Worm (Caenorhabditis elegans) whole organism, L4 larva: ENCODE results near the gene enpp-1.
A peak's percentile ranks its signal among the peaks of the same experiment; 100 is the strongest.

Experiments
- D1046.2 ChIP-seq: fragments of 200-800 bp; sonication (Bioruptor generic); IDR thresholded peaks from 2 replicates; pipeline ENCODE4 v1.3.6; 2022; ENCODE audit warnings: missing genetic modification characterization, missing compliant biosample characterization
- F26F4.8 ChIP-seq: fragments of 200-800 bp; sonication (Bioruptor generic); conservative IDR thresholded peaks from 2 replicates; pipeline ENCODE4 v1.3.6; 2022; ENCODE audit warnings: missing genetic modification characterization, missing compliant biosample characterization
- F37D6.2 ChIP-seq: sonication (generic microtip); optimal IDR thresholded peaks from 2 replicates; lab custom pipeline; 2016; ENCODE audit warnings: mild to moderate bottlenecking, missing genetic modification characterization, missing compliant biosample characterization
- F44E2.7 ChIP-seq: fragments of 200-800 bp; sonication (Bioruptor generic); IDR thresholded peaks from 2 replicates; pipeline ENCODE4 v2.1.2; 2022; ENCODE audit warnings: missing genetic modification characterization, missing compliant biosample characterization
- T20F7.1 ChIP-seq: fragments of 200-800 bp; sonication (Bioruptor generic); optimal IDR thresholded peaks from 2 replicates; lab custom pipeline; 2018; ENCODE audit warnings: mild to moderate bottlenecking, missing genetic modification characterization, missing compliant biosample characterization
- T26A8.4 ChIP-seq: fragments of 200-800 bp; sonication (Bioruptor generic); IDR thresholded peaks from 2 replicates; pipeline ENCODE4 v1.3.6; 2022; ENCODE audit warnings: missing genetic modification characterization, missing compliant biosample characterization
- Y5F2A.4 ChIP-seq: fragments of 200-800 bp; sonication (Bioruptor generic); optimal IDR thresholded peaks from 2 replicates; lab custom pipeline; 2018; ENCODE audit warnings: mild to moderate bottlenecking, missing genetic modification characterization, missing compliant biosample characterization
- aly-2 ChIP-seq: sonication (generic microtip); optimal IDR thresholded peaks from 2 replicates; lab custom pipeline; 2018; ENCODE audit warnings: missing biosample characterization, missing genetic modification characterization
- ceh-28 ChIP-seq: fragments of 150-350 bp; optimal IDR thresholded peaks from 2 replicates; lab custom pipeline; 2014; ENCODE audit warnings: missing biosample characterization, missing genetic modification reagents, missing genetic modification characterization
- ceh-32 ChIP-seq: sonication (generic microtip); optimal IDR thresholded peaks from 2 replicates; lab custom pipeline; 2016; ENCODE audit warnings: mild to moderate bottlenecking, missing genetic modification characterization, missing compliant biosample characterization; ENCODE audit not compliant: poor library complexity
- ceh-44 ChIP-seq: fragments of 200-800 bp; sonication (Bioruptor generic); IDR thresholded peaks from 2 replicates; pipeline ENCODE4 v1.3.6; 2022; ENCODE audit warnings: missing genetic modification reagents, missing genetic modification characterization, missing compliant biosample characterization
- ceh-82 ChIP-seq: sonication (generic microtip); optimal IDR thresholded peaks from 2 replicates; lab custom pipeline; 2017; ENCODE audit warnings: missing biosample characterization, missing genetic modification characterization
- ces-1 ChIP-seq: fragments of 150-350 bp; sonication (generic microtip); optimal IDR thresholded peaks from 4 replicates; lab custom pipeline; 2014; ENCODE audit warnings: missing biosample characterization, missing genetic modification reagents, missing genetic modification characterization
- daf-16 ChIP-seq, 3 experiments: sonication (generic microtip); optimal IDR thresholded peaks; 2 replicates each; lab custom pipeline; 2016 to 2017; ENCODE audit warnings: missing genetic modification characterization in 3 of 3, missing genetic modification reagents in 3 of 3, mild to moderate bottlenecking in 2 of 3, missing compliant biosample characterization in 2 of 3, missing biosample characterization in 1 of 3, moderate library complexity in 1 of 3
- daf-8 ChIP-seq: fragments of 200-800 bp; sonication (Bioruptor generic); IDR thresholded peaks from 2 replicates; pipeline ENCODE4 v1.3.6; 2022; ENCODE audit warnings: missing genetic modification characterization, missing compliant biosample characterization
- dmd-6 ChIP-seq: fragments of 200-800 bp; sonication (Bioruptor generic); IDR thresholded peaks from 2 replicates; pipeline ENCODE4 v1.3.6; 2022; ENCODE audit warnings: missing genetic modification reagents, missing genetic modification characterization, missing compliant biosample characterization
- dmd-8 ChIP-seq: fragments of 200-800 bp; sonication (Bioruptor generic); IDR thresholded peaks from 2 replicates; pipeline ENCODE4 v1.3.6; 2022; ENCODE audit warnings: missing genetic modification characterization, missing compliant biosample characterization
- dpl-1 ChIP-seq: fragments of 150-350 bp; optimal IDR thresholded peaks from 2 replicates; lab custom pipeline; 2014; ENCODE audit warnings: missing biosample characterization, missing genetic modification reagents, missing genetic modification characterization
- duxl-1 ChIP-seq: sonication (generic microtip); optimal IDR thresholded peaks from 2 replicates; lab custom pipeline; 2016; ENCODE audit warnings: mild to moderate bottlenecking, missing genetic modification characterization, moderate library complexity, missing compliant biosample characterization; ENCODE audit not compliant: poor library complexity
- dve-1 ChIP-seq: sonication (generic microtip); optimal IDR thresholded peaks from 2 replicates; lab custom pipeline; 2017; ENCODE audit warnings: antibody characterized with exemption, mild to moderate bottlenecking, missing genetic modification characterization, missing compliant biosample characterization; ENCODE audit not compliant: insufficient read depth
- fkh-10 ChIP-seq: fragments of 150-350 bp; optimal IDR thresholded peaks from 2 replicates; lab custom pipeline; 2014; ENCODE audit warnings: missing biosample characterization, missing genetic modification reagents, missing genetic modification characterization
- gei-8 ChIP-seq: fragments of 200-800 bp; sonication (Bioruptor generic); optimal IDR thresholded peaks from 2 replicates; lab custom pipeline; 2018; ENCODE audit warnings: mild to moderate bottlenecking, missing genetic modification characterization, missing compliant biosample characterization
- hif-1 ChIP-seq, 2 experiments: sonication (generic microtip); optimal IDR thresholded peaks; 2 replicates each; lab custom pipeline; 2016 to 2017; ENCODE audit warnings: missing compliant biosample characterization in 2 of 2, missing genetic modification characterization in 2 of 2, missing genetic modification reagents in 2 of 2, missing genotype in 2 of 2, mild to moderate bottlenecking in 1 of 2
- jun-1 ChIP-seq: fragments of 150-350 bp; optimal IDR thresholded peaks from 2 replicates; lab custom pipeline; 2014; ENCODE audit warnings: missing biosample characterization, missing genetic modification reagents, missing genetic modification characterization
- lim-7 ChIP-seq: fragments of 200-800 bp; sonication (Bioruptor generic); IDR thresholded peaks from 2 replicates; pipeline ENCODE4 v1.3.6; 2022; ENCODE audit warnings: missing genetic modification characterization, missing compliant biosample characterization
- lin-13 ChIP-seq: fragments of 150-350 bp; optimal IDR thresholded peaks from 2 replicates; lab custom pipeline; 2014; ENCODE audit warnings: missing biosample characterization, missing genetic modification reagents, missing genetic modification characterization
- madf-5 ChIP-seq, 2 experiments: fragments of 200-800 bp; sonication (Bioruptor generic); IDR thresholded peaks; 2 replicates each; pipeline ENCODE4 v1.3.6; 2022; ENCODE audit warnings: missing compliant biosample characterization in 2 of 2, missing genetic modification characterization in 2 of 2
- madf-9 ChIP-seq: fragments of 200-800 bp; sonication (Bioruptor generic); conservative IDR thresholded peaks from 2 replicates; pipeline ENCODE4 v1.3.6; 2022; ENCODE audit warnings: missing genetic modification reagents, missing genetic modification characterization, missing compliant biosample characterization
- mdl-1 ChIP-seq, 2 experiments: fragments of 150-350 bp in 1 of 2; sonication (generic microtip) in 1 of 2; optimal IDR thresholded peaks; 2 replicates each; lab custom pipeline; 2014 to 2017; ENCODE audit warnings: missing biosample characterization in 2 of 2, missing genetic modification characterization in 2 of 2
- mep-1 ChIP-seq: fragments of 150-350 bp; sonication (generic microtip); optimal IDR thresholded peaks from 3 replicates; lab custom pipeline; 2014; ENCODE audit warnings: missing biosample characterization, missing genetic modification characterization
- mxl-2 ChIP-seq: fragments of 200-800 bp; sonication (Bioruptor generic); conservative IDR thresholded peaks from 2 replicates; pipeline ENCODE4 v1.3.6; 2022; ENCODE audit warnings: missing genetic modification reagents, missing genetic modification characterization, missing compliant biosample characterization
- mxl-3 ChIP-seq: fragments of 200-800 bp; sonication (Bioruptor generic); optimal IDR thresholded peaks from 2 replicates; lab custom pipeline; 2018; ENCODE audit warnings: mild to moderate bottlenecking, missing genetic modification characterization, missing compliant biosample characterization
- nhr-111 ChIP-seq: fragments of 200-800 bp; sonication (Bioruptor generic); optimal IDR thresholded peaks from 2 replicates; lab custom pipeline; 2018; ENCODE audit warnings: mild to moderate bottlenecking, missing genetic modification characterization, missing compliant biosample characterization
- nhr-25 ChIP-seq: sonication (generic microtip); optimal IDR thresholded peaks from 2 replicates; lab custom pipeline; 2017; ENCODE audit warnings: missing genetic modification characterization, mild to moderate bottlenecking, missing compliant biosample characterization, antibody characterized with exemption, moderate library complexity, borderline replicate concordance; ENCODE audit not compliant: insufficient read depth
- nhr-41 ChIP-seq: fragments of 200-800 bp; sonication (Bioruptor generic); IDR thresholded peaks from 2 replicates; pipeline ENCODE4 v1.3.6; 2022; ENCODE audit warnings: missing genetic modification reagents, missing genetic modification characterization, missing compliant biosample characterization
- nhr-6 ChIP-seq: fragments of 150-350 bp; optimal IDR thresholded peaks from 2 replicates; lab custom pipeline; 2014; ENCODE audit warnings: missing biosample characterization, missing genetic modification characterization
- nhr-76 ChIP-seq: fragments of 150-350 bp; optimal IDR thresholded peaks from 2 replicates; lab custom pipeline; 2014; ENCODE audit warnings: missing biosample characterization, missing genetic modification characterization
- nhr-77 ChIP-seq: fragments of 150-350 bp; optimal IDR thresholded peaks from 2 replicates; lab custom pipeline; 2014; ENCODE audit warnings: missing biosample characterization, missing genetic modification characterization
- php-3 ChIP-seq: fragments of 200-800 bp; sonication (Bioruptor generic); IDR thresholded peaks from 2 replicates; pipeline ENCODE4 v1.3.6; 2022; ENCODE audit warnings: missing genetic modification reagents, missing genetic modification characterization, missing compliant biosample characterization
- pqm-1 ChIP-seq: sonication (generic microtip); optimal IDR thresholded peaks from 2 replicates; lab custom pipeline; 2017; ENCODE audit warnings: missing biosample characterization, missing genetic modification characterization
- set-16 ChIP-seq: fragments of 200-800 bp; sonication (Bioruptor generic); IDR thresholded peaks from 2 replicates; pipeline ENCODE4 v1.3.6; 2022; ENCODE audit warnings: missing genetic modification reagents, missing genetic modification characterization, missing compliant biosample characterization
- skn-1 ChIP-seq: fragments of 150-350 bp; optimal IDR thresholded peaks from 2 replicates; lab custom pipeline; 2014; ENCODE audit warnings: missing biosample characterization, missing genetic modification characterization
- snpc-4 ChIP-seq: fragments of 150-350 bp; optimal IDR thresholded peaks from 2 replicates; lab custom pipeline; 2014; ENCODE audit warnings: missing biosample characterization, missing genetic modification characterization
- tra-1 ChIP-seq: fragments of 200-800 bp; sonication (Bioruptor generic); IDR thresholded peaks from 2 replicates; pipeline ENCODE4 v1.3.6; 2022; ENCODE audit warnings: missing genetic modification reagents, missing genetic modification characterization, missing compliant biosample characterization
- unc-130 ChIP-seq: sonication (generic microtip); optimal IDR thresholded peaks from 2 replicates; lab custom pipeline; 2016; ENCODE audit warnings: missing genetic modification reagents, missing genetic modification characterization, missing compliant biosample characterization
- unc-62 ChIP-seq, 3 experiments: fragments of 150-350 bp in 1 of 3; sonication (generic microtip); optimal IDR thresholded peaks in 2 of 3; peaks in 1 of 3; 1 replicate in 1 of 3; 2 replicates in 2 of 3; lab custom pipeline; 2014 to 2017; ENCODE audit warnings: missing biosample characterization in 3 of 3, missing genetic modification characterization in 3 of 3, missing genetic modification reagents in 3 of 3, missing genotype in 1 of 3
- zag-1 ChIP-seq: fragments of 150-350 bp; optimal IDR thresholded peaks from 2 replicates; lab custom pipeline; 2014; ENCODE audit warnings: missing biosample characterization, missing genetic modification characterization
- zfp-2 ChIP-seq: sonication (generic microtip); optimal IDR thresholded peaks from 2 replicates; lab custom pipeline; 2016; ENCODE audit warnings: mild to moderate bottlenecking, missing genetic modification characterization, missing compliant biosample characterization
- zfp-3 ChIP-seq: fragments of 200-800 bp; sonication (Bioruptor generic); conservative IDR thresholded peaks from 2 replicates; pipeline ENCODE4 v1.3.6; 2022; ENCODE audit warnings: missing genetic modification reagents, missing genetic modification characterization, missing compliant biosample characterization

The enpp-1 gene

DNA sequence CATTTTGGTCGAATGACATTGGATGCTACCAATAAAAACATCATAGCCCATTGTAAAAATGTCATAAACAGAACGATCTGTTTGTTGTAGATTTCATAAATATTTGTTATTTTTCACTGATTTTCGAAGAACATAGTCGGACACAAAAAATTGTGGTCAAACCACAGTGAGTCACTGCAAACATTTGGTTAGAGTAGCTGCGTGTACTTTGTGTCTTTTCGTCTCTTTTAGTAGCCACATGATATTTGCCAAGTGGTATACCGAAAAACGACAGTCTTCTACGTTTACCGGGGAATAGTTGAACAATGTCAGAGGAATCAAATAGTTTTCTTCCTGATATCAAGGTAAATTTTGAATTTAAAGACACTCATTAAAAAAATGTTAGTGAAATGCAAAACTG lies 39.5 kb upstream of the enpp-1 start, which contains the start of gene nhr-206 (continued):
- TF ChIP-seq gei-8 (GFP tag; lab: Kevin White, UChicago) (no peak), dpl-1 (GFP tag; lab: Kevin White, UChicago) (no peak), php-3 (no peak), daf-16 (GFP tag; optimal IDR thresholded peaks at IDR 0.05; lab: Kevin White, UChicago) (no peak), daf-16 (tag; optimal IDR thresholded peaks at IDR 0.05; lab: Kevin White, UChicago) (peak; percentile 84), mxl-2 (no peak), dmd-6 (GFP tag; lab: Robert Waterston, UW) (peak; percentile 74), zfp-3 (GFP tag; lab: Robert Waterston, UW) (no peak), zag-1 (tag; lab: Kevin White, UChicago) (no peak), nhr-6 (peak; percentile 79), dve-1 (tag; lab: Kevin White, UChicago) (peak; percentile 51), snpc-4 (no peak), F26F4.8 (GFP tag; lab: Robert Waterston, UW) (no peak), zfp-2 (tag; lab: Kevin White, UChicago) (no peak), nhr-25 (tag; lab: Kevin White, UChicago) (no peak), nhr-111 (GFP tag; lab: Kevin White, UChicago) (no peak), jun-1 (tag; lab: Kevin White, UChicago) (no peak), Y5F2A.4 (GFP tag; lab: Kevin White, UChicago) (no peak), mep-1 (tag; lab: Kevin White, UChicago) (peak; percentile 44), D1046.2 (GFP tag; lab: Robert Waterston, UW) (no peak), duxl-1 (tag; lab: Kevin White, UChicago) (no peak), mxl-3 (GFP tag; lab: Kevin White, UChicago) (peak; percentile 11), F37D6.2 (no peak), lin-13 (no peak), T26A8.4 (no peak), nhr-76 (tag; lab: Kevin White, UChicago) (no peak), ceh-82 (tag; lab: Kevin White, UChicago) (no peak), nhr-41 (GFP tag; lab: Robert Waterston, UW) (no peak), nhr-77 (tag; lab: Kevin White, UChicago) (peak; percentile 42), tra-1 (GFP tag; lab: Robert Waterston, UW) (no peak), aly-2 (tag; lab: Kevin White, UChicago) (no peak), T20F7.1 (GFP tag; lab: Kevin White, UChicago) (no peak), ceh-44 (GFP tag; lab: Robert Waterston, UW) (no peak), madf-5 (GFP tag; IDR thresholded peaks at IDR 0.05; lab: Robert Waterston, UW) (no peak), hif-1 (tag; optimal IDR thresholded peaks at IDR 0.05; lab: Kevin White, UChicago) (no peak), daf-8 (GFP tag; lab: Robert Waterston, UW) (no peak), ces-1 (GFP tag; lab: Kevin White, UChicago) (no peak), ceh-32 (tag; lab: Kevin White, UChicago) (no peak), fkh-10 (no peak), ceh-28 (tag; lab: Kevin White, UChicago) (no peak), dmd-8 (GFP tag; lab: Robert Waterston, UW) (no peak), F44E2.7 (GFP tag; lab: Robert Waterston, UW) (no peak), pqm-1 (peak; percentile 52), unc-62 (GFP tag; optimal IDR thresholded peaks at IDR 0.05 in 1 of 2; lab: Kevin White, UChicago) (peak in 1 of 2 experiments; percentile 98), unc-62 (tag; optimal IDR thresholded peaks at IDR 0.05; lab: Kevin White, UChicago) (no peak), madf-9 (GFP tag; lab: Robert Waterston, UW) (no peak), unc-130 (GFP tag; lab: Kevin White, UChicago) (no peak), set-16 (GFP tag; lab: Robert Waterston, UW) (no peak), lim-7 (GFP tag; lab: Robert Waterston, UW) (no peak), mdl-1 (tag; optimal IDR thresholded peaks at IDR 0.05; lab: Kevin White, UChicago) (peak in 1 of 2 experiments; percentile 61), skn-1 (no peak)
